Worm (Caenorhabditis elegans): Measurements from ENCODE around the gene C13B9.2.

- TF ChIP-seq lag-1 (GFP tag; IDR thresholded peaks at IDR 0.05) (no peak), snpc-4 (GFP tag; optimal IDR thresholded peaks at IDR 0.05) (no peak), snpc-4 (tag; optimal IDR thresholded peaks at IDR 0.05) (no peak), F39B2.1 (GFP tag; IDR thresholded peaks at IDR 0.05) (no peak), Y53F4B.3 (GFP tag; IDR thresholded peaks at IDR 0.05) (no peak), unc-62 (GFP tag; optimal IDR thresholded peaks at IDR 0.05) (no peak), unc-130 (GFP tag; optimal IDR thresholded peaks at IDR 0.05) (no peak), Y53G8AR.9 (GFP tag; conservative IDR thresholded peaks at IDR 0.05) (no peak), zfh-2 (GFP tag; conservative IDR thresholded peaks at IDR 0.05) (no peak), ama-1 (optimal IDR thresholded peaks at IDR 0.05) (no peak), ama-1 (GFP tag; optimal IDR thresholded peaks at IDR 0.05) (no peak), snpc-1.3 (tag; optimal IDR thresholded peaks at IDR 0.05; ENCODE audit: insufficient read depth) (no peak), let-607 (tag; optimal IDR thresholded peaks at IDR 0.05) (no peak)
These were observed 9.5 kb upstream of the C13B9.2 start, which contains the start of gene srh-40 for ce11 chrIII:6610522-6610921.
